Fruit fly (Drosophila melanogaster) whole organism, pupa: ENCODE data around the gene Fur1.
A peak's percentile ranks its signal among the peaks of the same experiment; 100 is the strongest.

Experiments used
- CG10348 ChIP-seq: fragments of 200-800 bp; sonication (Bioruptor generic); IDR thresholded peaks from 2 replicates; pipeline ENCODE4 v1.3.6; 2022; ENCODE audit warnings: missing biosample characterization, missing genetic modification characterization
- CG12605 ChIP-seq: fragments of 200-800 bp; sonication (Bioruptor generic); IDR thresholded peaks from 2 replicates; pipeline ENCODE4 v1.3.6; 2022; ENCODE audit warnings: missing biosample characterization, missing genetic modification characterization
- CG13204 ChIP-seq: fragments of 200-800 bp; sonication (Bioruptor generic); optimal IDR thresholded peaks from 2 replicates; lab custom pipeline; 2018; ENCODE audit warnings: missing biosample characterization, mild to moderate bottlenecking, missing genetic modification characterization, moderate library complexity
- CG14655 ChIP-seq: fragments of 200-800 bp; sonication (Bioruptor generic); optimal IDR thresholded peaks from 3 replicates; lab custom pipeline; 2017; ENCODE audit warnings: mild to moderate bottlenecking, missing biosample characterization, missing genetic modification reagents, missing genetic modification characterization
- CG15710 ChIP-seq: fragments of 200-800 bp; sonication (Bioruptor generic); optimal IDR thresholded peaks from 2 replicates; lab custom pipeline; 2018; ENCODE audit warnings: missing biosample characterization, mild to moderate bottlenecking, missing genetic modification characterization, moderate library complexity
- CG17806 ChIP-seq: fragments of 200-800 bp; sonication (Bioruptor generic); optimal IDR thresholded peaks from 2 replicates; lab custom pipeline; 2018; ENCODE audit warnings: missing biosample characterization, mild to moderate bottlenecking, missing genetic modification characterization, moderate library complexity
- CG32121 ChIP-seq: fragments of 200-800 bp; sonication (Bioruptor generic); IDR thresholded peaks from 2 replicates; pipeline ENCODE4 v1.3.6; 2022; ENCODE audit warnings: missing biosample characterization, missing genetic modification characterization
- CG34367 ChIP-seq: fragments of 200-800 bp; sonication (Bioruptor generic); optimal IDR thresholded peaks from 2 replicates; lab custom pipeline; 2018; ENCODE audit warnings: missing biosample characterization, mild to moderate bottlenecking, missing genetic modification characterization
- CG4496 ChIP-seq: fragments of 200-800 bp; sonication (Bioruptor generic); IDR thresholded peaks from 3 replicates; pipeline ENCODE4 v1.3.6; 2022; ENCODE audit warnings: missing biosample characterization, missing genetic modification characterization
- CG8159 ChIP-seq: fragments of 200-800 bp; sonication (Bioruptor generic); optimal IDR thresholded peaks from 3 replicates; lab custom pipeline; 2018; ENCODE audit warnings: missing biosample characterization, mild to moderate bottlenecking, missing genetic modification characterization, moderate library complexity
- CG8301 ChIP-seq: fragments of 200-800 bp; sonication (Bioruptor generic); optimal IDR thresholded peaks from 2 replicates; lab custom pipeline; 2018; ENCODE audit warnings: missing biosample characterization, mild to moderate bottlenecking, missing genetic modification characterization
- CG9948 ChIP-seq: fragments of 200-800 bp; sonication (Bioruptor generic); optimal IDR thresholded peaks from 2 replicates; lab custom pipeline; 2018; ENCODE audit warnings: missing biosample characterization, mild to moderate bottlenecking, missing genetic modification characterization, moderate library complexity
- D1 ChIP-seq: fragments of 200-800 bp; sonication (Bioruptor generic); optimal IDR thresholded peaks from 2 replicates; lab custom pipeline; 2018; ENCODE audit warnings: missing biosample characterization, mild to moderate bottlenecking, missing genetic modification characterization, moderate library complexity
- EcR ChIP-seq: fragments of 200-800 bp; sonication (Bioruptor generic); optimal IDR thresholded peaks from 3 replicates; lab custom pipeline; 2019; ENCODE audit warnings: missing biosample characterization, missing genetic modification characterization, mild to moderate bottlenecking, moderate library complexity, missing genetic modification reagents
- Ets98B ChIP-seq: fragments of 200-800 bp; sonication (Bioruptor generic); IDR thresholded peaks from 2 replicates; pipeline ENCODE4 v1.3.6; 2022; ENCODE audit warnings: missing biosample characterization, missing genetic modification characterization
- Pif1A ChIP-seq: fragments of 200-800 bp; sonication (Bioruptor generic); optimal IDR thresholded peaks from 3 replicates; lab custom pipeline; 2016; ENCODE audit warnings: missing biosample characterization, missing genetic modification characterization
- Pif1B ChIP-seq: fragments of 200-800 bp; sonication (Bioruptor generic); optimal IDR thresholded peaks from 3 replicates; lab custom pipeline; 2016; ENCODE audit warnings: missing biosample characterization, missing genetic modification characterization
- Snoo ChIP-seq: fragments of 200-800 bp; sonication (Bioruptor generic); optimal IDR thresholded peaks from 3 replicates; lab custom pipeline; 2017; ENCODE audit warnings: missing biosample characterization, mild to moderate bottlenecking, missing genetic modification characterization, inconsistent platforms
- fd96Ca ChIP-seq: fragments of 200-800 bp; sonication (Bioruptor generic); IDR thresholded peaks from 3 replicates; pipeline ENCODE4 v1.3.6; 2022; ENCODE audit warnings: missing biosample characterization, missing genetic modification characterization
- gl ChIP-seq: fragments of 200-800 bp; sonication (Bioruptor generic); optimal IDR thresholded peaks from 2 replicates; lab custom pipeline; 2018; ENCODE audit warnings: missing biosample characterization, mild to moderate bottlenecking, missing genetic modification characterization
- rn ChIP-seq: fragments of 200-800 bp; sonication (Bioruptor generic); IDR thresholded peaks from 2 replicates; pipeline ENCODE4 v1.3.6; 2022; ENCODE audit warnings: missing biosample characterization, missing genetic modification characterization

The Fur1 gene

dm6 chr3R:25489685-25490084 is 16.8 kb upstream of the Fur1 start:
- TF ChIP-seq fd96Ca (GFP tag; lab: Robert Waterston, UW) (no peak), Snoo (tag; lab: Kevin White, UChicago) (no peak), Pif1A (no peak), CG13204 (GFP tag; lab: Kevin White, UChicago) (no peak), CG4496 (GFP tag; lab: Robert Waterston, UW) (no peak), CG15710 (no peak), CG8301 (tag; lab: Kevin White, UChicago) (no peak)

dm6 chr3R:25489116-25489515 is 16.3 kb upstream of the Fur1 start:
- peak; percentile 51; the same call in 1 of the 3 replicates for TF ChIP-seq CG4496 (GFP tag; lab: Robert Waterston, UW)
- TF ChIP-seq EcR (GFP tag; lab: Kevin White, UChicago) = peak; percentile 30
- TF ChIP-seq Pif1A = peak; percentile 42
- no peak for TF ChIP-seq D1
- TF ChIP-seq CG8301 (tag; lab: Kevin White, UChicago) = peak; percentile 55
- peak; percentile 56; the same call in 2 of the 3 replicates for TF ChIP-seq fd96Ca (GFP tag; lab: Robert Waterston, UW)
- TF ChIP-seq Pif1B (GFP tag; lab: Kevin White, UChicago) = peak; percentile 64
- TF ChIP-seq CG8159 (tag; lab: Kevin White, UChicago) = peak; percentile 66
- no peak for TF ChIP-seq CG10348 (GFP tag; lab: Robert Waterston, UW)
- no peak for TF ChIP-seq CG13204 (GFP tag; lab: Kevin White, UChicago)
- TF ChIP-seq CG9948 = peak; percentile 62
- peak; percentile 54 for TF ChIP-seq CG17806 (tag; lab: Kevin White, UChicago)
- peak; percentile 46 for TF ChIP-seq CG15710
- TF ChIP-seq rn (GFP tag; lab: Robert Waterston, UW) = no peak
- TF ChIP-seq CG32121 (GFP tag; lab: Robert Waterston, UW) = peak; percentile 38; the same call in 1 of the 2 replicates
- no peak for TF ChIP-seq gl (tag; lab: Kevin White, UChicago)
- TF ChIP-seq CG14655 (GFP tag; lab: Kevin White, UChicago) = peak; percentile 49
- TF ChIP-seq CG12605 (GFP tag; lab: Robert Waterston, UW) = 0 out of 2 replicates have a peak, but pooled peaks have one; percentile 31
- peak; percentile 53 for TF ChIP-seq Ets98B (GFP tag; lab: Robert Waterston, UW)

- TF ChIP-seq Pif1A = no peak
- no peak for TF ChIP-seq D1
- TF ChIP-seq gl (tag; lab: Kevin White, UChicago) = peak; percentile 92
- peak; percentile 36; the same call in 1 of the 2 replicates for TF ChIP-seq rn (GFP tag; lab: Robert Waterston, UW)
- TF ChIP-seq CG32121 (GFP tag; lab: Robert Waterston, UW) = peak; percentile 44
- peak; percentile 63 for TF ChIP-seq CG8159 (tag; lab: Kevin White, UChicago)
- TF ChIP-seq EcR (GFP tag; lab: Kevin White, UChicago) = peak; percentile 32
- peak; percentile 78 for TF ChIP-seq Pif1B (GFP tag; lab: Kevin White, UChicago)
- TF ChIP-seq CG15710 = peak; percentile 71
- TF ChIP-seq CG12605 (GFP tag; lab: Robert Waterston, UW) = peak; percentile 92
- 0 out of 3 replicates have a peak, but pooled peaks have one; percentile 58 for TF ChIP-seq fd96Ca (GFP tag; lab: Robert Waterston, UW)
- peak; percentile 70 for TF ChIP-seq Ets98B (GFP tag; lab: Robert Waterston, UW)
- TF ChIP-seq Snoo (tag; lab: Kevin White, UChicago) = peak; percentile 37
- TF ChIP-seq CG17806 (tag; lab: Kevin White, UChicago) = peak; percentile 58
- TF ChIP-seq CG10348 (GFP tag; lab: Robert Waterston, UW) = no peak
- TF ChIP-seq CG34367 (tag; lab: Kevin White, UChicago) = peak; percentile 78
- peak; percentile 90 for TF ChIP-seq CG13204 (GFP tag; lab: Kevin White, UChicago)
- TF ChIP-seq CG9948 = peak; percentile 51
- peak; percentile 77 for TF ChIP-seq CG4496 (GFP tag; lab: Robert Waterston, UW)
- TF ChIP-seq CG14655 (GFP tag; lab: Kevin White, UChicago) = no peak
- TF ChIP-seq CG8301 (tag; lab: Kevin White, UChicago) = peak; percentile 76
Observed at dm6 chr3R:25482463-25483173, 9.8 kb upstream of the Fur1 start, which contains the start of the genes XNP, CG42488 and CG5116. XNP (minus strand) TSS chr3R:25482834. CG42488 (plus strand) TSS chr3R:25483098. CG5116 (plus strand) TSS chr3R:25483098.

DNA sequence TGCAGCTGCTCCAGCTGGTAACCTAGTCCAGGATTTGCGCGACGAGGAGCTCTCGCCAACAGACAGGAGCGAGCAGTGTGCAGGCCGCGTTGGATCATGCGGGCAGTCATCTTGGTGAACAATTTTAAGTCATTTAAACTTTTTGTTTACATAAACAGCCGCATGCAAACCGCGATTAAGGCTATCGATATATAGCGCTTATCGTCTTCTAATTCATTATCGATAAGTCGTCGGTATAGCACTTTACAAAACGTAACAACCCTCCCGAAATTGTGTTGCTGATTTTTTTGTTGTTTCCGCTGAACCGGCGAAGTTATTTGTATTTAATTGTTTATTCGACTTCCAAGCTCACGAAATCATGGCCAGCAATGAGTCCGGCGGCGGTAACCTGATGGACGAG is 3.9 kb upstream of the Fur1 start, which contains the start of the genes CG4553 and MED28:
TSS of gene CG4553 (minus strand) at position 172 of the 400 bp plus-strand sequence.
TSS of gene MED28 (plus strand) at position 260 of the 400 bp plus-strand sequence.
- no peak for TF ChIP-seq CG15710
- no peak for TF ChIP-seq CG10348 (GFP tag; lab: Robert Waterston, UW)
- no peak for TF ChIP-seq CG9948
- TF ChIP-seq fd96Ca (GFP tag; lab: Robert Waterston, UW) = 0 out of 3 replicates have a peak, but pooled peaks have one; percentile 8
- TF ChIP-seq, all 21 proteins: peak for 1

DNA sequence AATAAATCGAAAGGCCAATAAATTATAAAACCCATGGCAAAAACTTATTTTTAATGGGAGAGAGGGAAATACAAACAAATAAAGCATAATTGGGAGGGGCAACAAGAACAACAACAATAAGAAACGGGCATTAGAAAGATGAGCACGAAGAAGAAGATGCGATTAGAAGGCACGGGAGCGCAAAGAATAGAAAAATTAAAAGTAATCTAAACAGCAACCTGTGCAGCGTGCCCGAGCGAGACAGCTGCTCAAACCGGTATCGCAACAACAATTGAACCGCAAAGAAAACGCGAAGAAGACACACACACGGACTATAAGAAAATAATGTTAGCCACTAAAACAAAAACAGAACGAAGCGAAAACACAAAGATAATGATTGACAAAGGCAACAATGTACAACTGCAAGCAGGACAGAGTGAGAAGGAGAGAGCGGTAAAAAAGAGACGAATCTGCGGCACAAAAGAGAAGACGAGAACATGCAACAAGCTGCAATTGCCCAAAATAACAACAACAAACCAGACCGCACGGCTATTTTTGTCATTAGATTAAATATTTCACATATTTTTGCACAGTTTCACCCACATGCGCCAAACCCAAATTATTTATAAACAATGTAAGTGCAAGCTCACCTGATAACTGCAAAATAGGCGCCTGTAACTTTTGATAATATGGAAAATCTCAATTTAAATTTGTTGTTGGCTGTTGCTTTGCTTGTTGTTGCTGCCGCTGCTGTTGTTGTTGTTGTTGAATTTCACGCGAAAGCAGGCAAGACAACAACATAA is 814 bp downstream of the Fur1 start:
- TF ChIP-seq gl (tag; lab: Kevin White, UChicago) (no peak), EcR (GFP tag; lab: Kevin White, UChicago) (no peak), CG34367 (tag; lab: Kevin White, UChicago) (no peak), CG4496 (GFP tag; lab: Robert Waterston, UW) (no peak), CG32121 (GFP tag; lab: Robert Waterston, UW) (peak; percentile 33; the same call in 1 of the 2 replicates)
